Worm (Caenorhabditis elegans) whole organism, young adult: ENCODE measurements around the gene taf-10.

Experiments used
- B0336.3 ChIP-seq: fragments of 200-800 bp; sonication (Bioruptor generic); IDR thresholded peaks from 2 replicates; pipeline ENCODE4 v1.3.6; 2022; ENCODE audit warnings: missing genetic modification characterization, missing compliant biosample characterization
- C17E4.6 ChIP-seq: fragments of 200-800 bp; sonication (Bioruptor generic); IDR thresholded peaks from 2 replicates; pipeline ENCODE4 v1.3.6; 2022; ENCODE audit warnings: missing genetic modification reagents, missing genetic modification characterization, missing compliant biosample characterization
- F23B12.7 ChIP-seq: sonication (generic microtip); optimal IDR thresholded peaks from 2 replicates; lab custom pipeline; 2017; ENCODE audit warnings: missing genetic modification characterization, mild to moderate bottlenecking, missing compliant biosample characterization, antibody characterized with exemption, moderate library complexity; ENCODE audit not compliant: insufficient read depth
- F37B4.10 ChIP-seq: fragments of 200-800 bp; sonication (Bioruptor generic); IDR thresholded peaks from 2 replicates; pipeline ENCODE4 v1.3.6; 2022; ENCODE audit warnings: missing genetic modification characterization, missing compliant biosample characterization
- F52B5.7 ChIP-seq: sonication (generic microtip); optimal IDR thresholded peaks from 2 replicates; lab custom pipeline; 2016; ENCODE audit warnings: mild to moderate bottlenecking, missing genetic modification characterization, missing compliant biosample characterization
- F57C9.4 ChIP-seq: sonication (generic microtip); optimal IDR thresholded peaks from 2 replicates; lab custom pipeline; 2017; ENCODE audit warnings: mild to moderate bottlenecking, missing genetic modification characterization, missing compliant biosample characterization
- K11D2.4 ChIP-seq: fragments of 200-800 bp; sonication (Bioruptor generic); IDR thresholded peaks from 2 replicates; pipeline ENCODE4 v1.3.6; 2022; ENCODE audit warnings: missing genetic modification reagents, missing genetic modification characterization, missing compliant biosample characterization
- Y53F4B.3 ChIP-seq: fragments of 200-800 bp; sonication (Bioruptor generic); IDR thresholded peaks from 2 replicates; pipeline ENCODE4 v1.3.6; 2022; ENCODE audit warnings: missing genetic modification reagents, missing genetic modification characterization, missing compliant biosample characterization
- Y79H2A.3 ChIP-seq: fragments of 200-800 bp; sonication (Bioruptor generic); conservative IDR thresholded peaks from 2 replicates; pipeline ENCODE4 v1.3.6; 2022; ENCODE audit warnings: missing genetic modification reagents, missing genetic modification characterization, missing compliant biosample characterization
- ZK185.1 ChIP-seq: sonication (generic microtip); optimal IDR thresholded peaks from 2 replicates; lab custom pipeline; 2016; ENCODE audit warnings: mild to moderate bottlenecking, missing genetic modification characterization, missing compliant biosample characterization; ENCODE audit not compliant: poor library complexity, severe bottlenecking
- aptf-3 ChIP-seq: fragments of 200-800 bp; sonication (Bioruptor generic); IDR thresholded peaks from 2 replicates; pipeline ENCODE4 v1.3.6; 2022; ENCODE audit warnings: missing genetic modification characterization, missing compliant biosample characterization
- attf-3 ChIP-seq: fragments of 200-800 bp; sonication (Bioruptor generic); conservative IDR thresholded peaks from 2 replicates; pipeline ENCODE4 v1.3.6; 2022; ENCODE audit warnings: missing genetic modification reagents, missing genetic modification characterization, missing compliant biosample characterization
- attf-5 ChIP-seq: fragments of 200-800 bp; sonication (Bioruptor generic); optimal IDR thresholded peaks from 2 replicates; lab custom pipeline; 2018; ENCODE audit warnings: mild to moderate bottlenecking, missing genetic modification characterization, missing compliant biosample characterization
- attf-6 ChIP-seq: fragments of 200-800 bp; sonication (Bioruptor generic); IDR thresholded peaks from 2 replicates; pipeline ENCODE4 v1.3.6; 2022; ENCODE audit warnings: missing genetic modification reagents, missing genetic modification characterization, missing compliant biosample characterization
- bed-1 ChIP-seq: fragments of 200-800 bp; sonication (Bioruptor generic); IDR thresholded peaks from 2 replicates; pipeline ENCODE4 v1.3.6; 2022; ENCODE audit warnings: missing genetic modification reagents, missing genetic modification characterization, missing compliant biosample characterization
- bed-2 ChIP-seq: fragments of 200-800 bp; sonication (Bioruptor generic); IDR thresholded peaks from 2 replicates; pipeline ENCODE4 v1.3.6; 2022; ENCODE audit warnings: missing genetic modification reagents, missing genetic modification characterization, missing compliant biosample characterization
- ceh-40 ChIP-seq: fragments of 200-800 bp; sonication (Bioruptor generic); IDR thresholded peaks from 2 replicates; pipeline ENCODE4 v1.3.6; 2022; ENCODE audit warnings: missing genetic modification characterization, missing compliant biosample characterization
- ceh-79 ChIP-seq: sonication (generic microtip); optimal IDR thresholded peaks from 2 replicates; lab custom pipeline; 2017; ENCODE audit warnings: mild to moderate bottlenecking, missing genetic modification characterization, missing compliant biosample characterization
- ceh-91 ChIP-seq: fragments of 200-800 bp; sonication (Bioruptor generic); IDR thresholded peaks from 2 replicates; pipeline ENCODE4 v1.3.6; 2022; ENCODE audit warnings: missing genetic modification reagents, missing genetic modification characterization, missing compliant biosample characterization
- egl-18 ChIP-seq: fragments of 200-800 bp; sonication (Bioruptor generic); IDR thresholded peaks from 2 replicates; pipeline ENCODE4 v1.3.6; 2022; ENCODE audit warnings: missing genetic modification reagents, missing genetic modification characterization, missing compliant biosample characterization
- egl-44 ChIP-seq: fragments of 200-800 bp; sonication (Bioruptor generic); IDR thresholded peaks from 2 replicates; pipeline ENCODE4 v1.3.6; 2022; ENCODE audit warnings: missing genetic modification reagents, missing genetic modification characterization, missing compliant biosample characterization
- egrh-3 ChIP-seq: fragments of 200-800 bp; sonication (Bioruptor generic); IDR thresholded peaks from 2 replicates; pipeline ENCODE4 v1.3.6; 2022; ENCODE audit warnings: missing genetic modification reagents, missing genetic modification characterization, missing compliant biosample characterization
- let-526 ChIP-seq: fragments of 200-800 bp; sonication (Bioruptor generic); IDR thresholded peaks from 2 replicates; pipeline ENCODE4 v1.3.6; 2022; ENCODE audit warnings: missing genetic modification reagents, missing genetic modification characterization, missing compliant biosample characterization
- lin-26 ChIP-seq: fragments of 200-800 bp; sonication (Bioruptor generic); IDR thresholded peaks from 2 replicates; pipeline ENCODE4 v1.3.6; 2022; ENCODE audit warnings: missing genetic modification reagents, missing genetic modification characterization, missing compliant biosample characterization
- lin-54 ChIP-seq: fragments of 200-800 bp; sonication (Bioruptor generic); optimal IDR thresholded peaks from 2 replicates; lab custom pipeline; 2018; ENCODE audit warnings: mild to moderate bottlenecking, missing genetic modification characterization, missing compliant biosample characterization
- lsy-27 ChIP-seq: sonication (generic microtip); optimal IDR thresholded peaks from 2 replicates; lab custom pipeline; 2017; ENCODE audit warnings: missing genetic modification characterization, mild to moderate bottlenecking, missing compliant biosample characterization, antibody characterized with exemption, missing genotype, borderline replicate concordance; ENCODE audit not compliant: insufficient read depth
- madf-8 ChIP-seq: fragments of 200-800 bp; sonication (Bioruptor generic); conservative IDR thresholded peaks from 2 replicates; pipeline ENCODE4 v1.3.6; 2022; ENCODE audit warnings: missing genetic modification reagents, missing genetic modification characterization, missing compliant biosample characterization
- nfyb-1 ChIP-seq: fragments of 200-800 bp; sonication (Bioruptor generic); IDR thresholded peaks from 2 replicates; pipeline ENCODE4 v1.3.6; 2022; ENCODE audit warnings: missing genetic modification reagents, missing genetic modification characterization, missing compliant biosample characterization
- sdz-38 ChIP-seq: sonication (generic microtip); optimal IDR thresholded peaks from 2 replicates; lab custom pipeline; 2016; ENCODE audit warnings: missing genotype, missing genetic modification characterization, missing compliant biosample characterization
- sea-2 ChIP-seq: fragments of 200-800 bp; sonication (Bioruptor generic); IDR thresholded peaks from 2 replicates; pipeline ENCODE4 v1.3.6; 2022; ENCODE audit warnings: missing genetic modification characterization, missing compliant biosample characterization
- snpc-1.1 ChIP-seq: sonication (generic microtip); optimal IDR thresholded peaks from 2 replicates; lab custom pipeline; 2017; ENCODE audit warnings: missing genetic modification characterization, mild to moderate bottlenecking, missing compliant biosample characterization, antibody characterized with exemption, moderate library complexity, missing genotype, missing genetic modification reagents; ENCODE audit not compliant: insufficient read depth
- snpc-3.4 ChIP-seq: sonication (generic microtip); optimal IDR thresholded peaks from 2 replicates; lab custom pipeline; 2017; ENCODE audit warnings: missing genetic modification characterization, mild to moderate bottlenecking, missing compliant biosample characterization, antibody characterized with exemption, moderate library complexity, missing genotype, missing genetic modification reagents
- tlf-1 ChIP-seq: fragments of 200-800 bp; sonication (Bioruptor generic); optimal IDR thresholded peaks from 2 replicates; lab custom pipeline; 2018; ENCODE audit warnings: mild to moderate bottlenecking, missing genetic modification characterization, missing compliant biosample characterization
- unc-62 ChIP-seq: fragments of 150-350 bp; optimal IDR thresholded peaks from 2 replicates; lab custom pipeline; 2014; ENCODE audit warnings: missing biosample characterization, missing genetic modification reagents, missing genetic modification characterization
- ztf-22 ChIP-seq: fragments of 200-800 bp; sonication (Bioruptor generic); optimal IDR thresholded peaks from 2 replicates; lab custom pipeline; 2018; ENCODE audit warnings: mild to moderate bottlenecking, missing genetic modification characterization, moderate library complexity, missing compliant biosample characterization
- ztf-3 ChIP-seq: fragments of 200-800 bp; sonication (Bioruptor generic); optimal IDR thresholded peaks from 2 replicates; lab custom pipeline; 2018; ENCODE audit warnings: mild to moderate bottlenecking, missing genetic modification characterization, missing compliant biosample characterization

The taf-10 gene

ce11 chrV:4667062-4667461, 19.8 kb upstream of the taf-10 start:
- TF ChIP-seq attf-3 (GFP tag; lab: Robert Waterston, UW): no peak
- TF ChIP-seq K11D2.4 (GFP tag; lab: Robert Waterston, UW): 0 out of 2 replicates have a peak, but pooled peaks have one; percentile 27
- no peak for TF ChIP-seq ceh-40 (GFP tag; lab: Robert Waterston, UW)
- TF ChIP-seq egrh-3: peak; percentile 29; the same call in 1 of the 2 replicates

- TF ChIP-seq aptf-3 (GFP tag; lab: Robert Waterston, UW) (no peak), ceh-91 (no peak), tlf-1 (GFP tag; lab: Kevin White, UChicago) (no peak)
These were observed 18.3 kb upstream of the taf-10 start, which contains the start of gene srx-77 for ce11 chrV:4668636-4669035. TSS of gene srx-77 (minus strand) at chrV:4668736.

- no peak for TF ChIP-seq Y79H2A.3 (GFP tag; lab: Robert Waterston, UW)
- TF ChIP-seq lin-26 (GFP tag; lab: Robert Waterston, UW): no peak
- no peak for TF ChIP-seq ZK185.1 (tag; lab: Kevin White, UChicago)
- no peak for TF ChIP-seq Y53F4B.3 (GFP tag; lab: Robert Waterston, UW)
- TF ChIP-seq F52B5.7 (tag; lab: Kevin White, UChicago): no peak
- no peak for TF ChIP-seq ceh-79 (tag; lab: Kevin White, UChicago)
- no peak for TF ChIP-seq madf-8
- TF ChIP-seq attf-6 (GFP tag; lab: Robert Waterston, UW): no peak
- TF ChIP-seq C17E4.6: no peak
- TF ChIP-seq aptf-3 (GFP tag; lab: Robert Waterston, UW): no peak
- no peak for TF ChIP-seq egl-18 (GFP tag; lab: Robert Waterston, UW)
- TF ChIP-seq ztf-3 (GFP tag; lab: Kevin White, UChicago): no peak
- TF ChIP-seq attf-5: no peak
- no peak for TF ChIP-seq bed-1 (GFP tag; lab: Robert Waterston, UW)
- TF ChIP-seq lin-54 (GFP tag; lab: Kevin White, UChicago): no peak
- no peak for TF ChIP-seq F57C9.4 (tag; lab: Kevin White, UChicago)
- TF ChIP-seq attf-3 (GFP tag; lab: Robert Waterston, UW): no peak
These were observed 14.4 kb upstream of the taf-10 start, which contains the start of gene K03B4.9 for ce11 chrV:4672487-4672886. TSS of gene K03B4.9 (minus strand) at chrV:4672587.

ce11 chrV:4674506-4674905, 12.4 kb upstream of the taf-10 start, which contains the start of gene K03B4.8:
TSS of gene K03B4.8 (minus strand) at chrV:4674606.
- no peak for TF ChIP-seq lsy-27 (tag; lab: Kevin White, UChicago)
- no peak for TF ChIP-seq unc-62 (GFP tag; lab: Kevin White, UChicago)

ce11 chrV:4676092-4676491, 10.8 kb upstream of the taf-10 start, which contains the start of gene K03B4.6:
TSS of gene K03B4.6 (minus strand) at chrV:4676192.
- TF ChIP-seq bed-2 (GFP tag; lab: Robert Waterston, UW) (no peak), egl-44 (no peak), F37B4.10 (no peak), snpc-3.4 (tag; lab: Kevin White, UChicago) (no peak), B0336.3 (GFP tag; lab: Robert Waterston, UW) (no peak), snpc-1.1 (tag; lab: Kevin White, UChicago) (no peak), F23B12.7 (tag; lab: Kevin White, UChicago) (no peak), ztf-22 (no peak), nfyb-1 (GFP tag; lab: Robert Waterston, UW) (no peak), lin-26 (GFP tag; lab: Robert Waterston, UW) (no peak), sdz-38 (tag; lab: Kevin White, UChicago) (no peak), sea-2 (GFP tag; lab: Robert Waterston, UW) (no peak), Y53F4B.3 (GFP tag; lab: Robert Waterston, UW) (no peak), let-526 (no peak)
- TF ChIP-seq, all 124 proteins: peak for 0
